Fruit fly (Drosophila melanogaster): ENCODE results near the gene CG10359.
A peak's percentile ranks its signal among the peaks of the same experiment; 100 is the strongest.

CG10359 gene

dm6 chr3L:3632500-3633183, 20.6 kb downstream of the CG10359 start (continued):
- peak; percentile 78 for TF ChIP-seq Sox100B (GFP tag; optimal IDR thresholded peaks at IDR 0.05)
- peak; percentile 87 for TF ChIP-seq Abd-B (GFP tag; optimal IDR thresholded peaks at IDR 0.05)
- peak; percentile 61 for TF ChIP-seq Usf (GFP tag; optimal IDR thresholded peaks at IDR 0.05)
- TF ChIP-seq trem (tag; optimal IDR thresholded peaks at IDR 0.05) = no peak
- TF ChIP-seq az2 (GFP tag; optimal IDR thresholded peaks at IDR 0.05) = peak; percentile 84
- peak; percentile 57 for TF ChIP-seq CG17568 (GFP tag; optimal IDR thresholded peaks at IDR 0.05)
- peak; percentile 90 for TF ChIP-seq PHDP (tag; optimal IDR thresholded peaks at IDR 0.05)
- no peak for TF ChIP-seq Dref (GFP tag; IDR thresholded peaks at IDR 0.05)
- peak; percentile 49; the same call in 1 of the 2 replicates for TF ChIP-seq Nf-YA (GFP tag; IDR thresholded peaks at IDR 0.05)
- TF ChIP-seq CG10321 (GFP tag; IDR thresholded peaks at IDR 0.05) = peak; percentile 73
- TF ChIP-seq ken (GFP tag; IDR thresholded peaks at IDR 0.05) = peak; percentile 85
- TF ChIP-seq CG1602 (GFP tag; optimal IDR thresholded peaks at IDR 0.05) = peak; percentile 76
- TF ChIP-seq Hey (tag; optimal IDR thresholded peaks at IDR 0.05) = no peak
- peak; percentile 86 for TF ChIP-seq CG13775 (GFP tag; optimal IDR thresholded peaks at IDR 0.05)
- TF ChIP-seq hb (GFP tag; IDR thresholded peaks at IDR 0.05; ENCODE audit: partially characterized antibody) = no peak
- peak; percentile 93 for TF ChIP-seq CG18619 (GFP tag; optimal IDR thresholded peaks at IDR 0.05)
- TF ChIP-seq Mrtf (GFP tag; IDR thresholded peaks at IDR 0.05) = peak; percentile 85
- TF ChIP-seq ftz-f1 (GFP tag; optimal IDR thresholded peaks at IDR 0.05) = no peak
- no peak for TF ChIP-seq pan (optimal IDR thresholded peaks at IDR 0.05)
- peak in 1 of 2 experiments; percentile 90 for TF ChIP-seq pan (GFP tag; optimal IDR thresholded peaks at IDR 0.05 in 1 of 2, IDR thresholded peaks at IDR 0.05 in 1 of 2)
- peak; percentile 93 for TF ChIP-seq CG30403 (GFP tag; optimal IDR thresholded peaks at IDR 0.05)
- TF ChIP-seq CG3281 (GFP tag; optimal IDR thresholded peaks at IDR 0.05) = peak; percentile 84
- TF ChIP-seq CG17361 (GFP tag; IDR thresholded peaks at IDR 0.05) = peak; percentile 85
- no peak for TF ChIP-seq CG8089 (GFP tag; optimal IDR thresholded peaks at IDR 0.05)
- TF ChIP-seq CG15696 (tag; optimal IDR thresholded peaks at IDR 0.05) = peak; percentile 17
- TF ChIP-seq maf-S (GFP tag; optimal IDR thresholded peaks at IDR 0.05) = no peak
- TF ChIP-seq grau (tag; optimal IDR thresholded peaks at IDR 0.05) = peak; percentile 88
- peak; percentile 89 for TF ChIP-seq gem (tag; optimal IDR thresholded peaks at IDR 0.05)
- TF ChIP-seq HLH3B (GFP tag; IDR thresholded peaks at IDR 0.05) = peak; percentile 89
- peak; percentile 58 for TF ChIP-seq CG18262 (tag; optimal IDR thresholded peaks at IDR 0.05)
- TF ChIP-seq sr (GFP tag; IDR thresholded peaks at IDR 0.05) = 0 out of 3 replicates have a peak, but pooled peaks have one; percentile 15
- TF ChIP-seq CG8765 (GFP tag; IDR thresholded peaks at IDR 0.05) = peak; percentile 54; the same call in 1 of the 2 replicates
- TF ChIP-seq Antp (GFP tag; optimal IDR thresholded peaks at IDR 0.05) = peak; percentile 13
- peak; percentile 89 for TF ChIP-seq CG9727 (GFP tag; optimal IDR thresholded peaks at IDR 0.05)
- no peak for TF ChIP-seq CG30020 (tag; optimal IDR thresholded peaks at IDR 0.05)
- peak; percentile 10 for TF ChIP-seq CG1647 (GFP tag; optimal IDR thresholded peaks at IDR 0.05)
- 0 out of 2 replicates have a peak, but pooled peaks have one; percentile 27 for TF ChIP-seq ham (GFP tag; IDR thresholded peaks at IDR 0.05)
- no peak for TF ChIP-seq unc-4 (GFP tag; IDR thresholded peaks at IDR 0.05; ENCODE audit: partially characterized antibody)
- peak; percentile 90 for TF ChIP-seq CG10209 (GFP tag; optimal IDR thresholded peaks at IDR 0.05)
- TF ChIP-seq chn (GFP tag; optimal IDR thresholded peaks at IDR 0.05) = no peak
- TF ChIP-seq MTF-1 (GFP tag; optimal IDR thresholded peaks at IDR 0.05; ENCODE audit: borderline replicate concordance) = no peak
- TF ChIP-seq Optix (GFP tag; IDR thresholded peaks at IDR 0.05) = peak; percentile 82
- TF ChIP-seq CG2678 (tag; optimal IDR thresholded peaks at IDR 0.05) = peak; percentile 87
- peak; percentile 62 for TF ChIP-seq schlank (tag; optimal IDR thresholded peaks at IDR 0.05)
- TF ChIP-seq CG12236 (GFP tag; optimal IDR thresholded peaks at IDR 0.05) = no peak
- 0 out of 3 replicates have a peak, but pooled peaks have one; percentile 72 for TF ChIP-seq C15 (GFP tag; IDR thresholded peaks at IDR 0.05)
- TF ChIP-seq Fer2 (tag; optimal IDR thresholded peaks at IDR 0.05) = peak; percentile 50
- peak; percentile 20 for TF ChIP-seq CG3065 (GFP tag; optimal IDR thresholded peaks at IDR 0.05)
- peak; percentile 79 for TF ChIP-seq B-H1 (GFP tag; IDR thresholded peaks at IDR 0.05)
- TF ChIP-seq CG9876 (GFP tag; optimal IDR thresholded peaks at IDR 0.05) = no peak
